Fruit fly (Drosophila melanogaster) whole organism, embryonic: ENCODE data around the gene RAF2.

Source experiments
- Abd-B ChIP-seq: fragments of 200-800 bp; sonication (Bioruptor generic); optimal IDR thresholded peaks from 2 replicates; lab custom pipeline; 2018; ENCODE audit warnings: missing biosample characterization, mild to moderate bottlenecking, missing genetic modification characterization, moderate library complexity
- Atf6 ChIP-seq: fragments of 200-800 bp; sonication (Bioruptor generic); IDR thresholded peaks from 2 replicates; pipeline ENCODE4 v1.3.6; 2022; ENCODE audit warnings: missing biosample characterization, missing genetic modification characterization
- CG10209 ChIP-seq: fragments of 200-800 bp; sonication (Bioruptor generic); optimal IDR thresholded peaks from 3 replicates; lab custom pipeline; 2017; ENCODE audit warnings: missing biosample characterization, mild to moderate bottlenecking, missing genetic modification characterization, missing genetic modification reagents
- CG10274 ChIP-seq: fragments of 200-800 bp; sonication (Bioruptor generic); optimal IDR thresholded peaks from 3 replicates; lab custom pipeline; 2017; ENCODE audit warnings: missing biosample characterization, mild to moderate bottlenecking, missing genetic modification characterization
- CG12071 ChIP-seq: fragments of 200-800 bp; sonication (Bioruptor generic); optimal IDR thresholded peaks from 3 replicates; lab custom pipeline; 2018; ENCODE audit warnings: missing biosample characterization, mild to moderate bottlenecking, missing genetic modification characterization
- CG12942 ChIP-seq: fragments of 200-800 bp; sonication (Bioruptor generic); optimal IDR thresholded peaks from 3 replicates; lab custom pipeline; 2016; ENCODE audit warnings: missing biosample characterization, missing genetic modification characterization
- CG13296 ChIP-seq: fragments of 200-800 bp; sonication (Bioruptor generic); optimal IDR thresholded peaks from 3 replicates; lab custom pipeline; 2018; ENCODE audit warnings: missing biosample characterization, mild to moderate bottlenecking, missing genetic modification characterization
- CG15696 ChIP-seq: fragments of 200-800 bp; sonication (Bioruptor generic); optimal IDR thresholded peaks from 2 replicates; lab custom pipeline; 2019; ENCODE audit warnings: missing biosample characterization, mild to moderate bottlenecking, missing genetic modification characterization, moderate library complexity
- CG2120 ChIP-seq: fragments of 200-800 bp; sonication (Bioruptor generic); optimal IDR thresholded peaks from 3 replicates; lab custom pipeline; 2016; ENCODE audit warnings: missing biosample characterization, missing genetic modification characterization
- CG2199 ChIP-seq: fragments of 200-800 bp; sonication (Bioruptor generic); IDR thresholded peaks from 3 replicates; pipeline ENCODE4 v1.3.6; 2022; ENCODE audit warnings: missing biosample characterization, missing genetic modification characterization
- CG32767 ChIP-seq: fragments of 200-800 bp; sonication (Bioruptor generic); IDR thresholded peaks from 2 replicates; pipeline ENCODE4 v1.3.6; 2022; ENCODE audit warnings: missing biosample characterization, missing genetic modification characterization
- CG33557 ChIP-seq: fragments of 200-800 bp; sonication (Bioruptor generic); optimal IDR thresholded peaks from 2 replicates; lab custom pipeline; 2019; ENCODE audit warnings: missing biosample characterization, mild to moderate bottlenecking, missing genetic modification characterization, moderate library complexity
- CG4282 ChIP-seq: fragments of 200-800 bp; sonication (Bioruptor generic); optimal IDR thresholded peaks from 2 replicates; lab custom pipeline; 2016; ENCODE audit warnings: missing biosample characterization, missing genetic modification characterization
- CG4617 ChIP-seq: fragments of 200-800 bp; sonication (Bioruptor generic); optimal IDR thresholded peaks from 3 replicates; lab custom pipeline; 2016; ENCODE audit warnings: missing biosample characterization, missing genetic modification characterization, borderline replicate concordance
- CG5245 ChIP-seq: fragments of 200-800 bp; sonication (Bioruptor generic); optimal IDR thresholded peaks from 3 replicates; lab custom pipeline; 2016; ENCODE audit warnings: missing biosample characterization, missing genetic modification characterization
- CG6175 ChIP-seq: fragments of 200-800 bp; sonication (Bioruptor generic); IDR thresholded peaks from 3 replicates; pipeline ENCODE4 v1.3.6; 2022; ENCODE audit warnings: missing biosample characterization, missing genetic modification characterization
- CG6791 ChIP-seq: fragments of 200-800 bp; sonication (Bioruptor generic); IDR thresholded peaks from 3 replicates; pipeline ENCODE4 v1.3.6; 2022; ENCODE audit warnings: missing biosample characterization, missing genetic modification characterization; ENCODE audit not compliant: partially characterized antibody
- CG6813 ChIP-seq: fragments of 200-800 bp; sonication (Bioruptor generic); optimal IDR thresholded peaks from 2 replicates; lab custom pipeline; 2017; ENCODE audit warnings: missing biosample characterization, missing genetic modification characterization, mild to moderate bottlenecking, moderate library complexity, missing genetic modification reagents
- CG7372 ChIP-seq: fragments of 200-800 bp; sonication (Bioruptor generic); IDR thresholded peaks from 2 replicates; pipeline ENCODE4 v1.3.6; 2022; ENCODE audit warnings: missing biosample characterization, missing genetic modification characterization
- CG8281 ChIP-seq: fragments of 200-800 bp; sonication (Bioruptor generic); optimal IDR thresholded peaks from 2 replicates; lab custom pipeline; 2018; ENCODE audit warnings: missing biosample characterization, mild to moderate bottlenecking, missing genetic modification characterization, moderate library complexity
- CG8944 ChIP-seq: fragments of 200-800 bp; sonication (Bioruptor generic); optimal IDR thresholded peaks from 3 replicates; lab custom pipeline; 2016; ENCODE audit warnings: missing biosample characterization, missing genetic modification characterization
- CG9817 ChIP-seq: fragments of 200-800 bp; sonication (Bioruptor generic); optimal IDR thresholded peaks from 2 replicates; lab custom pipeline; 2018; ENCODE audit warnings: missing biosample characterization, mild to moderate bottlenecking, missing genetic modification characterization, moderate library complexity
- CTCF ChIP-seq: fragments of 200-800 bp; sonication (Bioruptor generic); optimal IDR thresholded peaks from 2 replicates; lab custom pipeline; 2017; ENCODE audit warnings: missing biosample characterization, mild to moderate bottlenecking, missing genetic modification characterization, moderate library complexity
- Dip2 ChIP-seq: fragments of 200-800 bp; sonication (Bioruptor generic); IDR thresholded peaks from 2 replicates; pipeline ENCODE4 v1.3.6; 2022; ENCODE audit warnings: missing biosample characterization, missing genetic modification characterization
- Dp ChIP-seq: fragments of 200-800 bp; sonication (Bioruptor generic); optimal IDR thresholded peaks from 2 replicates; lab custom pipeline; 2018; ENCODE audit warnings: missing biosample characterization, mild to moderate bottlenecking, missing genetic modification characterization, moderate library complexity
- Jarid2 ChIP-seq: fragments of 200-800 bp; sonication (Bioruptor generic); optimal IDR thresholded peaks from 3 replicates; lab custom pipeline; 2017; ENCODE audit warnings: mild to moderate bottlenecking, missing biosample characterization, missing genetic modification reagents, missing genetic modification characterization
- Mrtf ChIP-seq: fragments of 200-800 bp; sonication (Bioruptor generic); IDR thresholded peaks from 3 replicates; pipeline ENCODE4 v1.3.6; 2022; ENCODE audit warnings: missing biosample characterization, missing genetic modification characterization
- NK7.1 ChIP-seq: fragments of 200-800 bp; sonication (Bioruptor generic); optimal IDR thresholded peaks from 3 replicates; lab custom pipeline; 2016; ENCODE audit warnings: missing biosample characterization, missing genetic modification characterization
- ap ChIP-seq: fragments of 200-800 bp; sonication (Bioruptor generic); IDR thresholded peaks from 2 replicates; pipeline ENCODE4 v1.3.6; 2022; ENCODE audit warnings: missing biosample characterization, missing genetic modification characterization
- bab2 ChIP-seq: fragments of 200-800 bp; sonication (Bioruptor generic); optimal IDR thresholded peaks from 2 replicates; lab custom pipeline; 2016; ENCODE audit warnings: missing biosample characterization, missing genetic modification characterization
- chm ChIP-seq: fragments of 200-800 bp; sonication (Bioruptor generic); IDR thresholded peaks from 2 replicates; pipeline ENCODE4 v1.3.6; 2022; ENCODE audit warnings: missing biosample characterization, missing genetic modification characterization
- chn ChIP-seq: fragments of 200-800 bp; sonication (Bioruptor generic); optimal IDR thresholded peaks from 2 replicates; lab custom pipeline; 2016; ENCODE audit warnings: missing biosample characterization, missing genetic modification characterization
- dimm ChIP-seq: fragments of 200-800 bp; sonication (Bioruptor generic); IDR thresholded peaks from 2 replicates; pipeline ENCODE4 v1.3.6; 2022; ENCODE audit warnings: missing biosample characterization, missing genetic modification characterization
- dmrt99B ChIP-seq: fragments of 200-800 bp; sonication (Bioruptor generic); optimal IDR thresholded peaks from 2 replicates; lab custom pipeline; 2018; ENCODE audit warnings: missing biosample characterization, mild to moderate bottlenecking, missing genetic modification characterization, moderate library complexity
- esg ChIP-seq: fragments of 200-800 bp; sonication (Bioruptor generic); conservative IDR thresholded peaks from 2 replicates; pipeline ENCODE4 v1.3.6; 2022; ENCODE audit warnings: missing biosample characterization, missing genetic modification characterization
- fd102C ChIP-seq: fragments of 200-800 bp; sonication (Bioruptor generic); optimal IDR thresholded peaks from 2 replicates; lab custom pipeline; 2018; ENCODE audit warnings: missing biosample characterization, mild to moderate bottlenecking, missing genetic modification characterization, moderate library complexity
- ham ChIP-seq: fragments of 200-800 bp; sonication (Bioruptor generic); IDR thresholded peaks from 2 replicates; pipeline ENCODE4 v1.3.6; 2022; ENCODE audit warnings: missing biosample characterization, missing genetic modification characterization
- ken ChIP-seq: fragments of 200-800 bp; sonication (Bioruptor generic); IDR thresholded peaks from 3 replicates; pipeline ENCODE4 v1.3.6; 2022; ENCODE audit warnings: missing biosample characterization, missing genetic modification characterization
- lab ChIP-seq: fragments of 200-800 bp; sonication (Bioruptor generic); optimal IDR thresholded peaks from 3 replicates; lab custom pipeline; 2017; ENCODE audit warnings: missing biosample characterization, missing genetic modification characterization, mild to moderate bottlenecking, moderate library complexity, missing genetic modification reagents
- lbe ChIP-seq: fragments of 200-800 bp; sonication (Bioruptor generic); optimal IDR thresholded peaks from 2 replicates; lab custom pipeline; 2016; ENCODE audit warnings: missing biosample characterization, mild to moderate bottlenecking, missing genetic modification characterization
- lmd ChIP-seq: fragments of 200-800 bp; sonication (Bioruptor generic); IDR thresholded peaks from 2 replicates; pipeline ENCODE4 v1.3.6; 2022; ENCODE audit warnings: missing biosample characterization, missing genetic modification characterization
- maf-S ChIP-seq: fragments of 200-800 bp; sonication (Bioruptor generic); optimal IDR thresholded peaks from 2 replicates; lab custom pipeline; 2016; ENCODE audit warnings: missing biosample characterization, missing genetic modification characterization
- nerfin-2 ChIP-seq: fragments of 200-800 bp; sonication (Bioruptor generic); IDR thresholded peaks from 2 replicates; pipeline ENCODE4 v1.3.6; 2022; ENCODE audit warnings: missing biosample characterization, missing genetic modification characterization; ENCODE audit not compliant: partially characterized antibody
- odd ChIP-seq: fragments of 200-800 bp; sonication (Bioruptor generic); optimal IDR thresholded peaks from 2 replicates; lab custom pipeline; 2017; ENCODE audit warnings: missing biosample characterization, mild to moderate bottlenecking, missing genetic modification characterization
- org-1 ChIP-seq: fragments of 200-800 bp; sonication (Bioruptor generic); optimal IDR thresholded peaks from 2 replicates; lab custom pipeline; 2017; ENCODE audit warnings: missing biosample characterization, missing genetic modification characterization
- pnt ChIP-seq: fragments of 200-800 bp; sonication (Bioruptor generic); optimal IDR thresholded peaks from 3 replicates; lab custom pipeline; 2016; ENCODE audit warnings: missing biosample characterization, missing genetic modification characterization
- pzg ChIP-seq: fragments of 200-800 bp; sonication (Bioruptor generic); optimal IDR thresholded peaks from 3 replicates; lab custom pipeline; 2018; ENCODE audit warnings: missing biosample characterization, mild to moderate bottlenecking, missing genetic modification characterization, moderate library complexity
- run ChIP-seq: fragments of 200-800 bp; sonication (Bioruptor generic); optimal IDR thresholded peaks from 3 replicates; lab custom pipeline; 2018; ENCODE audit warnings: missing biosample characterization, mild to moderate bottlenecking, missing genetic modification characterization
- slbo ChIP-seq: fragments of 200-800 bp; sonication (Bioruptor generic); IDR thresholded peaks from 2 replicates; pipeline ENCODE4 v1.3.6; 2022; ENCODE audit warnings: missing biosample characterization, missing genetic modification characterization
- sug ChIP-seq: fragments of 200-800 bp; optimal IDR thresholded peaks from 2 replicates; lab custom pipeline; 2019; ENCODE audit warnings: missing biosample characterization, mild to moderate bottlenecking, missing genetic modification characterization, moderate library complexity
- twi ChIP-seq: fragments of 200-800 bp; optimal IDR thresholded peaks from 2 replicates; lab custom pipeline; 2019; ENCODE audit warnings: missing biosample characterization, mild to moderate bottlenecking, missing genetic modification characterization, moderate library complexity
- zen2 ChIP-seq: fragments of 200-800 bp; sonication (Bioruptor generic); IDR thresholded peaks from 3 replicates; pipeline ENCODE4 v1.3.6; 2022; ENCODE audit warnings: missing biosample characterization, missing genetic modification characterization; ENCODE audit not compliant: partially characterized antibody
- zfh1 ChIP-seq: fragments of 200-800 bp; sonication (Bioruptor generic); IDR thresholded peaks from 3 replicates; pipeline ENCODE4 v1.3.6; 2022; ENCODE audit warnings: missing biosample characterization, missing genetic modification characterization

Gene RAF2

DNA sequence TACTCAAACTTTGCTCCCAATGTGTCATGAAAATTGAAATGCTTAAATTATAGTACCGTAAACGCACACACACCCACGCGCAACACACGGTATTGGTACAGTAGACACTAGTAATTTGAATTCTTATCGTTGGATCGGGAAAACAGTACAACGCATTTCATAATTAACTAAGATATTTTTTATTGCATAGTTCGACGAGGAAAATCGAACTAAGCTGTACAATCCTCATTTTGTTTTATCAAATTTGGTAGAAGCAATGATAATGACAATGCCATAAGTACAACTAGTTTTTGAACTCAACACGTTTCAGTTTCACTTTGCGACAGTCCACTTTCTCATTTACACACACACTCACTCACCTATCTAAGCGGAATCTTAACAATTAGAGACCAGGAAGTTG is 5.4 kb upstream of the RAF2 start (continued):
- TF ChIP-seq Jarid2 (GFP tag; lab: Kevin White, UChicago) = peak; percentile 14
- peak; percentile 50; the same call in 1 of the 3 replicates for TF ChIP-seq Mrtf (GFP tag; lab: Robert Waterston, UW)
- TF ChIP-seq CG13296 = peak; percentile 76
- peak; percentile 46 for TF ChIP-seq maf-S (GFP tag; lab: Kevin White, UChicago)
- peak; percentile 33 for TF ChIP-seq NK7.1 (GFP tag; lab: Kevin White, UChicago)
- peak; percentile 42 for TF ChIP-seq CG12942 (GFP tag; lab: Kevin White, UChicago)
- TF ChIP-seq CG6813 = peak; percentile 31
- no peak for TF ChIP-seq Dp
- TF ChIP-seq CG2199 (GFP tag; lab: Robert Waterston, UW) = 0 out of 3 replicates have a peak, but pooled peaks have one; percentile 25
- peak; percentile 61 for TF ChIP-seq bab2 (GFP tag; lab: Kevin White, UChicago)
- peak; percentile 61 for TF ChIP-seq CG33557 (GFP tag; lab: Kevin White, UChicago)
- no peak for TF ChIP-seq sug
- peak; percentile 29 for TF ChIP-seq CG8281 (tag; lab: Kevin White, UChicago)
- peak; percentile 56 for TF ChIP-seq CG10209 (GFP tag; lab: Kevin White, UChicago)
- peak; percentile 75 for TF ChIP-seq slbo (GFP tag; lab: Robert Waterston, UW)
- TF ChIP-seq dimm = no peak
- TF ChIP-seq lab (GFP tag; lab: Kevin White, UChicago) = peak; percentile 88
- peak; percentile 61 for TF ChIP-seq CG12071
- no peak for TF ChIP-seq CTCF (GFP tag; lab: Kevin White, UChicago)
- TF ChIP-seq Abd-B (GFP tag; lab: Kevin White, UChicago) = peak; percentile 21
- peak; percentile 14; the same call in 1 of the 2 replicates for TF ChIP-seq chm (GFP tag; lab: Robert Waterston, UW)
- TF ChIP-seq CG5245 = peak; percentile 49
- peak; percentile 85 for TF ChIP-seq CG2120
- TF ChIP-seq esg = peak; percentile 48; the same call in 1 of the 2 replicates
- TF ChIP-seq nerfin-2 (GFP tag; lab: Robert Waterston, UW) = no peak
- TF ChIP-seq CG32767 (GFP tag; lab: Robert Waterston, UW) = peak; percentile 50; the same call in 1 of the 2 replicates
- no peak; the same call in none of the 2 replicates for TF ChIP-seq CG7372 (GFP tag; lab: Robert Waterston, UW)
- no peak for TF ChIP-seq CG6791
- peak; percentile 19; the same call in 1 of the 2 replicates for TF ChIP-seq ap (GFP tag; lab: Robert Waterston, UW)
- TF ChIP-seq odd = peak; percentile 59
- peak; percentile 65; the same call in 1 of the 2 replicates for TF ChIP-seq Atf6 (GFP tag; lab: Robert Waterston, UW)
- no peak for TF ChIP-seq fd102C (GFP tag; lab: Kevin White, UChicago)
- TF ChIP-seq CG15696 (tag; lab: Kevin White, UChicago) = peak; percentile 75
- no peak for TF ChIP-seq ham (GFP tag; lab: Robert Waterston, UW)
- no peak for TF ChIP-seq CG4617
- TF ChIP-seq org-1 (GFP tag; lab: Kevin White, UChicago) = peak; percentile 50
- peak; percentile 63 for TF ChIP-seq pnt
- TF ChIP-seq CG9817 (tag; lab: Kevin White, UChicago) = peak; percentile 78

- no peak for TF ChIP-seq CG8944 (GFP tag; lab: Kevin White, UChicago)
- TF ChIP-seq zen2 = no peak
- TF ChIP-seq chn = no peak
- TF ChIP-seq pzg (GFP tag; lab: Kevin White, UChicago) = peak; percentile 67
- no peak for TF ChIP-seq lbe (GFP tag; lab: Kevin White, UChicago)
- TF ChIP-seq zfh1 = no peak
- no peak for TF ChIP-seq CG6175 (GFP tag; lab: Robert Waterston, UW)
- no peak for TF ChIP-seq CG4282 (GFP tag; lab: Kevin White, UChicago)
- no peak for TF ChIP-seq run (tag; lab: Kevin White, UChicago)
- TF ChIP-seq Dip2 (GFP tag; lab: Robert Waterston, UW) = no peak
- no peak for TF ChIP-seq lmd
- TF ChIP-seq twi = peak; percentile 10
- no peak for TF ChIP-seq dmrt99B (tag; lab: Kevin White, UChicago)
- no peak for TF ChIP-seq CG10274 (GFP tag; lab: Kevin White, UChicago)
- TF ChIP-seq ken (GFP tag; lab: Robert Waterston, UW) = no peak
These were observed 4.8 kb upstream of the RAF2 start, which contains the start of gene Agpat4 for dm6 chr3L:16381184-16381797. Agpat4 (minus strand) TSS chr3L:16381570.
